Fruit fly (Drosophila melanogaster) whole organism, embryonic: ENCODE data around the gene Mms19.

Experiments used
- Adf1 ChIP-seq: fragments of 200-800 bp; sonication (Bioruptor generic); IDR thresholded peaks from 2 replicates; pipeline ENCODE4 v1.3.6; 2022; ENCODE audit warnings: missing biosample characterization, missing genetic modification characterization
- Atf-2 ChIP-seq: fragments of 200-800 bp; sonication (Bioruptor generic); optimal IDR thresholded peaks from 2 replicates; lab custom pipeline; 2016; ENCODE audit warnings: missing biosample characterization, missing genetic modification characterization
- BEAF-32 ChIP-seq: fragments of 200-800 bp; sonication (Bioruptor generic); optimal IDR thresholded peaks from 3 replicates; lab custom pipeline; 2017; ENCODE audit warnings: missing biosample characterization, missing genetic modification characterization, mild to moderate bottlenecking, moderate library complexity, missing genetic modification reagents
- Blimp-1 ChIP-seq: fragments of 200-800 bp; sonication (Bioruptor generic); optimal IDR thresholded peaks from 3 replicates; lab custom pipeline; 2018; ENCODE audit warnings: missing biosample characterization, missing genetic modification characterization, mild to moderate bottlenecking, moderate library complexity, missing genetic modification reagents
- Bteb2 ChIP-seq: fragments of 200-800 bp; sonication (Bioruptor generic); optimal IDR thresholded peaks from 2 replicates; lab custom pipeline; 2016; ENCODE audit warnings: missing biosample characterization, missing genetic modification characterization
- CG10462 ChIP-seq: fragments of 200-800 bp; sonication (Bioruptor generic); optimal IDR thresholded peaks from 2 replicates; lab custom pipeline; 2016; ENCODE audit warnings: missing biosample characterization, missing genetic modification characterization
- CG10979 ChIP-seq: fragments of 200-800 bp; sonication (Bioruptor generic); optimal IDR thresholded peaks from 2 replicates; lab custom pipeline; 2018; ENCODE audit warnings: missing biosample characterization, mild to moderate bottlenecking, missing genetic modification characterization, moderate library complexity
- CG11504 ChIP-seq: fragments of 200-800 bp; sonication (Bioruptor generic); optimal IDR thresholded peaks from 3 replicates; lab custom pipeline; 2019; ENCODE audit warnings: missing biosample characterization, mild to moderate bottlenecking, missing genetic modification characterization, moderate library complexity
- CG12236 ChIP-seq: fragments of 200-800 bp; sonication (Bioruptor generic); optimal IDR thresholded peaks from 2 replicates; lab custom pipeline; 2016; ENCODE audit warnings: missing biosample characterization, missing genetic modification characterization
- CG14860 ChIP-seq: fragments of 200-800 bp; sonication (Bioruptor generic); IDR thresholded peaks from 3 replicates; pipeline ENCODE4 v1.3.6; 2022; ENCODE audit warnings: missing biosample characterization, missing genetic modification characterization; ENCODE audit not compliant: partially characterized antibody
- CG15073 ChIP-seq: fragments of 200-800 bp; sonication (Bioruptor generic); optimal IDR thresholded peaks from 2 replicates; lab custom pipeline; 2016; ENCODE audit warnings: missing biosample characterization, missing genetic modification characterization
- CG15514 ChIP-seq: fragments of 200-800 bp; sonication (Bioruptor generic); optimal IDR thresholded peaks from 3 replicates; lab custom pipeline; 2017; ENCODE audit warnings: missing biosample characterization, missing genetic modification characterization, mild to moderate bottlenecking, moderate library complexity, missing genetic modification reagents
- CG17186 ChIP-seq: fragments of 200-800 bp; sonication (Bioruptor generic); optimal IDR thresholded peaks from 3 replicates; lab custom pipeline; 2017; ENCODE audit warnings: missing biosample characterization, missing genetic modification reagents, missing genetic modification characterization
- CG17328 ChIP-seq: fragments of 200-800 bp; sonication (Bioruptor generic); IDR thresholded peaks from 2 replicates; pipeline ENCODE4 v1.3.6; 2022; ENCODE audit warnings: missing biosample characterization, missing genetic modification characterization
- CG17612 ChIP-seq: fragments of 200-800 bp; sonication (Bioruptor generic); IDR thresholded peaks from 2 replicates; pipeline ENCODE4 v1.3.6; 2022; ENCODE audit warnings: missing biosample characterization, missing genetic modification characterization
- CG17912 ChIP-seq: fragments of 200-800 bp; sonication (Bioruptor generic); optimal IDR thresholded peaks from 2 replicates; lab custom pipeline; 2018; ENCODE audit warnings: missing biosample characterization, mild to moderate bottlenecking, missing genetic modification characterization
- CG18262 ChIP-seq: fragments of 200-800 bp; optimal IDR thresholded peaks from 3 replicates; lab custom pipeline; 2019; ENCODE audit warnings: missing biosample characterization, mild to moderate bottlenecking, missing genetic modification characterization, moderate library complexity
- CG2202 ChIP-seq: fragments of 200-800 bp; sonication (Bioruptor generic); optimal IDR thresholded peaks from 2 replicates; lab custom pipeline; 2018; ENCODE audit warnings: missing biosample characterization, mild to moderate bottlenecking, missing genetic modification characterization
- CG2678 ChIP-seq: fragments of 200-800 bp; sonication (Bioruptor generic); optimal IDR thresholded peaks from 3 replicates; lab custom pipeline; 2019; ENCODE audit warnings: missing biosample characterization, mild to moderate bottlenecking, missing genetic modification characterization, moderate library complexity
- CG2712 ChIP-seq: fragments of 200-800 bp; optimal IDR thresholded peaks from 3 replicates; lab custom pipeline; 2019; ENCODE audit warnings: missing biosample characterization, mild to moderate bottlenecking, missing genetic modification characterization, moderate library complexity
- CG31224 ChIP-seq: fragments of 200-800 bp; sonication (Bioruptor generic); IDR thresholded peaks from 2 replicates; pipeline ENCODE4 v1.3.6; 2022; ENCODE audit warnings: missing biosample characterization, missing genetic modification characterization
- CG8478 ChIP-seq: fragments of >200 bp; optimal IDR thresholded peaks from 2 replicates; lab custom pipeline; 2018
- CG8924 ChIP-seq: fragments of 200-800 bp; optimal IDR thresholded peaks from 3 replicates; lab custom pipeline; 2019; ENCODE audit warnings: missing biosample characterization, mild to moderate bottlenecking, missing genetic modification characterization, moderate library complexity
- D19A ChIP-seq: fragments of 200-800 bp; optimal IDR thresholded peaks from 3 replicates; lab custom pipeline; 2019; ENCODE audit warnings: missing biosample characterization, mild to moderate bottlenecking, missing genetic modification characterization, moderate library complexity
- D19B ChIP-seq: fragments of 200-800 bp; sonication (Bioruptor generic); optimal IDR thresholded peaks from 2 replicates; lab custom pipeline; 2017; ENCODE audit warnings: missing biosample characterization, mild to moderate bottlenecking, missing genetic modification characterization
- Deaf1 ChIP-seq: fragments of 200-800 bp; optimal IDR thresholded peaks from 3 replicates; lab custom pipeline; 2019; ENCODE audit warnings: missing biosample characterization, mild to moderate bottlenecking, missing genetic modification characterization, moderate library complexity
- Dll ChIP-seq: fragments of 200-800 bp; sonication (Bioruptor generic); IDR thresholded peaks from 4 replicates; pipeline ENCODE4 v1.3.6; 2022; ENCODE audit warnings: missing biosample characterization, missing genetic modification characterization; ENCODE audit not compliant: partially characterized antibody
- Fer1 ChIP-seq: fragments of 200-800 bp; sonication (Bioruptor generic); optimal IDR thresholded peaks from 2 replicates; lab custom pipeline; 2017; ENCODE audit warnings: missing biosample characterization, mild to moderate bottlenecking, missing genetic modification characterization
- Fer3 ChIP-seq: fragments of 200-800 bp; sonication (Bioruptor generic); optimal IDR thresholded peaks from 2 replicates; lab custom pipeline; 2018; ENCODE audit warnings: missing biosample characterization, mild to moderate bottlenecking, missing genetic modification characterization, moderate library complexity
- HmgZ ChIP-seq: fragments of 200-800 bp; sonication (Bioruptor generic); optimal IDR thresholded peaks from 2 replicates; lab custom pipeline; 2018; ENCODE audit warnings: missing biosample characterization, mild to moderate bottlenecking, missing genetic modification characterization
- Hr51 ChIP-seq, 2 experiments: fragments of 200-800 bp; sonication (Bioruptor generic); optimal IDR thresholded peaks; 2 replicates in 1 of 2; 3 replicates in 1 of 2; lab custom pipeline; 2016 to 2018; ENCODE audit warnings: missing biosample characterization in 2 of 2, missing genetic modification characterization in 2 of 2, mild to moderate bottlenecking in 1 of 2, moderate library complexity in 1 of 2
- NC2α ChIP-seq: fragments of 200-800 bp; sonication (Bioruptor generic); optimal IDR thresholded peaks from 2 replicates; lab custom pipeline; 2016; ENCODE audit warnings: missing biosample characterization, missing genetic modification characterization
- Rfx ChIP-seq: fragments of 200-800 bp; sonication (Bioruptor generic); IDR thresholded peaks from 2 replicates; pipeline ENCODE4 v1.3.6; 2022; ENCODE audit warnings: missing biosample characterization, missing genetic modification characterization
- Tbp ChIP-seq: fragments of >200 bp; optimal IDR thresholded peaks from 2 replicates; lab custom pipeline; 2018; ENCODE audit warnings: missing biosample characterization, missing genetic modification characterization
- amos ChIP-seq: fragments of 200-800 bp; sonication (Bioruptor generic); IDR thresholded peaks from 2 replicates; pipeline ENCODE4 v1.3.6; 2022; ENCODE audit warnings: missing biosample characterization, missing genetic modification characterization; ENCODE audit not compliant: partially characterized antibody
- ash1 ChIP-seq: fragments of 200-800 bp; sonication (Bioruptor generic); optimal IDR thresholded peaks from 2 replicates; lab custom pipeline; 2018; ENCODE audit warnings: missing biosample characterization, mild to moderate bottlenecking, missing genetic modification characterization
- ato ChIP-seq: fragments of 200-800 bp; sonication (Bioruptor generic); IDR thresholded peaks from 2 replicates; pipeline ENCODE4 v1.3.6; 2022; ENCODE audit warnings: missing biosample characterization, missing genetic modification characterization; ENCODE audit not compliant: partially characterized antibody
- chm ChIP-seq: fragments of 200-800 bp; sonication (Bioruptor generic); IDR thresholded peaks from 2 replicates; pipeline ENCODE4 v1.3.6; 2022; ENCODE audit warnings: missing biosample characterization, missing genetic modification characterization
- corto ChIP-seq: fragments of 200-800 bp; sonication (Bioruptor generic); optimal IDR thresholded peaks from 2 replicates; lab custom pipeline; 2016; ENCODE audit warnings: missing biosample characterization, mild to moderate bottlenecking, missing genetic modification characterization, moderate library complexity
- eve ChIP-seq, 2 experiments: fragments of >200 bp; optimal IDR thresholded peaks; 2 replicates each; lab custom pipeline; 2017; ENCODE audit warnings: missing biosample characterization in 2 of 2, missing genetic modification characterization in 2 of 2
- ewg ChIP-seq: fragments of 200-800 bp; sonication (Bioruptor generic); optimal IDR thresholded peaks from 3 replicates; lab custom pipeline; 2017; ENCODE audit warnings: mild to moderate bottlenecking, missing biosample characterization, missing genetic modification reagents, missing genetic modification characterization
- gt ChIP-seq: fragments of 200-800 bp; sonication (Bioruptor generic); IDR thresholded peaks from 2 replicates; pipeline ENCODE4 v1.3.6; 2022; ENCODE audit warnings: missing biosample characterization, missing genetic modification characterization
- maf-S ChIP-seq: fragments of 200-800 bp; sonication (Bioruptor generic); optimal IDR thresholded peaks from 2 replicates; lab custom pipeline; 2016; ENCODE audit warnings: missing biosample characterization, missing genetic modification characterization
- mirr ChIP-seq: fragments of 200-800 bp; sonication (Bioruptor generic); optimal IDR thresholded peaks from 3 replicates; lab custom pipeline; 2018; ENCODE audit warnings: missing biosample characterization, mild to moderate bottlenecking, missing genetic modification characterization
- oc ChIP-seq: fragments of 200-800 bp; sonication (Bioruptor generic); optimal IDR thresholded peaks from 2 replicates; lab custom pipeline; 2018; ENCODE audit warnings: missing biosample characterization, mild to moderate bottlenecking, missing genetic modification characterization, moderate library complexity
- prd ChIP-seq, 3 experiments: fragments of >200 bp in 2 of 3; fragments of 200-800 bp in 1 of 3; sonication (Bioruptor generic) in 1 of 3; optimal IDR thresholded peaks in 2 of 3; IDR thresholded peaks in 1 of 3; 2 replicates in 2 of 3; 3 replicates in 1 of 3; pipeline versions ENCODE4 v1.3.6 to Lab custom; 2017 to 2022; ENCODE audit warnings: missing biosample characterization in 1 of 3, missing genetic modification characterization in 1 of 3
- sens ChIP-seq: fragments of 200-800 bp; sonication (Bioruptor generic); peaks from one replicate; lab custom pipeline; 2016; ENCODE audit warnings: missing biosample characterization, missing genetic modification characterization
- sisA ChIP-seq: fragments of 200-800 bp; sonication (Bioruptor generic); IDR thresholded peaks from 2 replicates; pipeline ENCODE4 v1.3.6; 2022; ENCODE audit warnings: missing biosample characterization, missing genetic modification characterization
- so ChIP-seq: fragments of 200-800 bp; sonication (Bioruptor generic); IDR thresholded peaks from 3 replicates; pipeline ENCODE4 v1.3.6; 2022; ENCODE audit warnings: missing biosample characterization, missing genetic modification characterization

Gene Mms19

DNA sequence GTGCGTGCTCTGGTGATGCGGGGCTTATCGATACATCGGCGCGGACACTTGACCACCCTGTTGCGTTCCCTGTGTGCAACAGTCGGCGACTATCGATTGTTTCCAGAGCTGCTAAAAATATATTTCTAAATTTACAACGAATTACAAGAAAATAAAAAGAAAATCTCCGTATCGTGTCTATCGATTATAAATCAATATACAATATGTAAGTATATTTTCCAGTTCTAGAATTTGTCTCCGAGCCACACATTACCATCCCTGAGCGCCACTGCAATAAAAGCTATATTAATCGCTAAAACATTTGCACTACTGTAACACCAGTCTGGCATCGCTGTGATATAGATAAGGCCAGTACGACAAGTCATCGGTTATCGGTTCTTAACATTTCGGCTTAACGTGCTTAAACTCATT is at the start of gene Mms19, which contains the start of gene Kat60 (continued):
- TF ChIP-seq CG2712 (tag; lab: Kevin White, UChicago) (peak; percentile 74), ato (peak; percentile 74), so (GFP tag; lab: Robert Waterston, UW) (no peak), CG15514 (peak; percentile 76), Bteb2 (GFP tag; lab: Kevin White, UChicago) (peak; percentile 37), CG17328 (GFP tag; lab: Robert Waterston, UW) (peak; percentile 32; the same call in 1 of the 2 replicates), Adf1 (GFP tag; lab: Robert Waterston, UW) (peak; percentile 28; the same call in 1 of the 2 replicates), mirr (no peak), CG12236 (no peak), Atf-2 (GFP tag; lab: Kevin White, UChicago) (peak; percentile 51), Deaf1 (tag; lab: Kevin White, UChicago) (no peak), amos (GFP tag; lab: Robert Waterston, UW) (peak; percentile 96), ewg (GFP tag; lab: Kevin White, UChicago) (peak; percentile 26), corto (no peak), CG17186 (GFP tag; lab: Kevin White, UChicago) (peak; percentile 91), NC2α (GFP tag; lab: Kevin White, UChicago) (peak; percentile 55), maf-S (peak; percentile 66), Fer3 (tag; lab: Kevin White, UChicago) (peak; percentile 46), CG8478 (lab: Kevin White, UChicago) (no peak), chm (GFP tag; lab: Robert Waterston, UW) (peak; percentile 32), CG18262 (tag; lab: Kevin White, UChicago) (no peak), CG2202 (tag; lab: Kevin White, UChicago) (no peak), CG17912 (GFP tag; lab: Kevin White, UChicago) (no peak), ash1 (no peak), CG14860 (GFP tag; lab: Robert Waterston, UW) (peak; percentile 93), CG31224 (peak; percentile 59), CG10979 (tag; lab: Kevin White, UChicago) (peak; percentile 36), BEAF-32 (GFP tag; lab: Kevin White, UChicago) (peak; percentile 100), D19B (GFP tag; lab: Kevin White, UChicago) (peak; percentile 38)

DNA sequence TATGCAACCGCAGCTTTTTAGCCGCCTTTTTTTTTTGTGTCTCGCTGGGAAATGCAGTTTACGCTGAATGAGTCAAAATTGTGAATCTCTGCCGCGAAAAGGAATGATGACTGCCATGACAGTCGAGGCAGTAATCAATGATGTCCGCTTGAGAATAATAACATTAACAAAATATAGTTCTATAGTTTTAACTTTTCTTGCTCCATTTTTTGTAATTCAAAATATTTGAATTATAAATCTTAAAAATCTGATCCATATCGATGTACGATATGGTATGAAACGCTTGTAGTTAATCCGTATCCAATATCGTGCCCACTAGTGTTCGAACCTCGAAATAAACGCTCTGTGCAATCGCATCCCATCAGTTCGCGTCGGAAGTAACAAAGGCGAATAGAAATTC is 44.5 kb upstream of the Mms19 start:
- no peak for TF ChIP-seq Blimp-1
- no peak for TF ChIP-seq prd (optimal IDR thresholded peaks at IDR 0.05; lab: Kevin White, UChicago)
- 0 out of 3 replicates have a peak, but pooled peaks have one; percentile 4 for TF ChIP-seq prd (GFP tag; IDR thresholded peaks at IDR 0.05; lab: Robert Waterston, UW)
- peak; percentile 81 for TF ChIP-seq sens (GFP tag; lab: Kevin White, UChicago)
- TF ChIP-seq CG15073 (GFP tag; lab: Kevin White, UChicago): peak; percentile 81
- no peak for TF ChIP-seq CG10462
- no peak for TF ChIP-seq sisA (GFP tag; lab: Robert Waterston, UW)

DNA sequence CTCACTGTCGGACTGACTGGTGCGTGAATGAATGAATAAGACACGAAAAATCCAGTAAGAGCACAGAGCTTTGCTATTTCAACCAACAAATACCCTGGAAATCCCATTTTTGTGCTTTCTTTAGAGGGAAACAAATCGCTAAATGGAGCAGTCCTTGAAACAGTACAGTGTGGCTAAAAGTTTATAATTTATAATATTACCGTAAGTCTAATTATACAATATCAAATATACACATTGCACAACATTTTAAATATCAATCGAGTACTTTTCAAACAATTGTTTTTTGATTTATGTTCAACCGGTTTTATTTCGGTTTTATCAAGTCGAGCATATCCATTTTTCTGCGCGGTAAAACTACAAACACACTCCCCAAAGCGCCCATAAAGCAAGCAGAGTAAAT is 39.1 kb upstream of the Mms19 start:
- TF ChIP-seq HmgZ (tag; lab: Kevin White, UChicago) (no peak), CG11504 (tag; lab: Kevin White, UChicago) (no peak), CG10979 (tag; lab: Kevin White, UChicago) (no peak), gt (GFP tag; lab: Robert Waterston, UW) (no peak), oc (tag; lab: Kevin White, UChicago) (no peak), Tbp (GFP tag; lab: Kevin White, UChicago) (no peak), CG8924 (tag; lab: Kevin White, UChicago) (no peak), eve (GFP tag; optimal IDR thresholded peaks at IDR 0.05; lab: Kevin White, UChicago) (peak in 1 of 2 experiments; percentile 48), Fer1 (GFP tag; lab: Kevin White, UChicago) (peak; percentile 26), Rfx (no peak), corto (no peak), Dll (GFP tag; lab: Robert Waterston, UW) (no peak), CG17612 (no peak), Hr51 (GFP tag; optimal IDR thresholded peaks at IDR 0.05; lab: Kevin White, UChicago) (peak in 1 of 2 experiments; percentile 1), D19A (tag; lab: Kevin White, UChicago) (no peak), so (GFP tag; lab: Robert Waterston, UW) (no peak), CG2678 (peak; percentile 17)
